Fruit fly (Drosophila melanogaster): Measurements from ENCODE around the gene Fim.

DNA sequence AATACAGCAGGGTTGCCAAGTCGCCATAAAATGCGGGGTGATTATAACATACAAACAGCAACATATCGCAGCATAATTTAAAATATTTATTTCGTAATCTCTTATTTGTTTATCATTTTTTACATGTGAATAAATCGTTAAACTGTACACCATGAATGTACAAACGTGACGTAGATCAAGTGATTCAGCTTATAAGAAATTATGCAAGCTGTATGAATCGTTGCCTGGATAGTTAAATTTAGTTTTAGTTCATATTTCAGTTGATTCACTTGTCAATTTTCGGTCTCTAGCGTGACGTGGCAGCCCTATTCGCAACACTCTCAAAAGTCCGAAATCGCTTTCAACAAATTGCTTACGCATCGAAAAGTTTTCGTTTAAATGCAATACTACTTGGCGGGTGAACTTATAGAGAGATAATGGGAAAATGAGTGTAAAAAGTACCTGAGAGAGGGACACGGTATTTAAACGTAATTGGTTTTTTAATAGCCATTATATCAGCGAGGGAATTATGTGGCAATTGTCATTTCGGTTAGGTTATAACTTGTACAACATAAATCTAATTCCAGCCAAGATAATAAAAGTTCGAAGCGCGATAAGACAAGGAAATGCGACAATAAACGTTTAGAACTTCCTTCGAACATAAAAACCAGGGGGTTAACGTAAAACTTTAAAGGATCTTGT, 9.5 kb downstream of the Fim start:
- TF ChIP-seq Ravus (GFP tag; IDR thresholded peaks at IDR 0.05) (no peak), Vsx1 (GFP tag; optimal IDR thresholded peaks at IDR 0.05) (peak; percentile 1), HHEX (GFP tag; optimal IDR thresholded peaks at IDR 0.05) (peak; percentile 73), Drgx (GFP tag; IDR thresholded peaks at IDR 0.05) (no peak), lmd (GFP tag; IDR thresholded peaks at IDR 0.05) (peak; percentile 68), CG7786 (GFP tag; optimal IDR thresholded peaks at IDR 0.05) (peak; percentile 37), CG3163 (GFP tag; optimal IDR thresholded peaks at IDR 0.05) (no peak), Gsc (GFP tag; IDR thresholded peaks at IDR 0.05) (no peak), h (optimal IDR thresholded peaks at IDR 0.05) (no peak), Dek (tag; optimal IDR thresholded peaks at IDR 0.05) (peak; percentile 59), ap (GFP tag; IDR thresholded peaks at IDR 0.05) (no peak), Bteb2 (GFP tag; optimal IDR thresholded peaks at IDR 0.05) (peak; percentile 58)

Data from whole organism, embryonic.